Worm (Caenorhabditis elegans): Measurements from ENCODE around the gene str-145.

str-145 gene

DNA sequence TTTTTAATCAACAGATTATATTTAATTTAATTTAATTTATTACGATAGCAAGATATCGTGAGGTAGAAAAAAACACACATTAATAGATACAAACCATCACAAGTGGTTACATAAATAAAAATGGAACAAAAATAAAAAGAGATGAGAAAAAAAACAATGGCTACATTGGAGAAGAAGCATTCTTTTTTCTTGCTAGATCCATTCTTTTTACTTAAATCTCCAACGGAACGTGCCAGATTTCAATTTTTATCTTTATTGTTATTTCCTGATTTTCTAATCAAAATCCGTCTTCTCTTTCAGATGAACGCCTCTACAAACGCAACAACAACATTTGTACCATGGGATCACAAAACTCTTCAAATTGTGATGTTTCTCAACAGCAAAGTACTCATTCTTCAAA lies 45.5 kb upstream of the str-145 start, which contains the start of gene D1014.2:
TSS of gene D1014.2 (plus strand) at position 301 of the 400 bp plus-strand sequence.
- TF ChIP-seq Y53F4B.3 (GFP tag; IDR thresholded peaks at IDR 0.05) (no peak), Y67H2A.10 (GFP tag; conservative IDR thresholded peaks at IDR 0.05) (no peak), ztf-28 (GFP tag; IDR thresholded peaks at IDR 0.05) (no peak), nfya-2 (GFP tag; IDR thresholded peaks at IDR 0.05) (no peak), ceh-79 (tag; optimal IDR thresholded peaks at IDR 0.05) (no peak), ets-4 (GFP tag; optimal IDR thresholded peaks at IDR 0.05) (no peak), Y95B8A.8 (GFP tag; IDR thresholded peaks at IDR 0.05) (no peak), fkh-3 (tag; optimal IDR thresholded peaks at IDR 0.05) (no peak), madf-6 (GFP tag; IDR thresholded peaks at IDR 0.05) (no peak), lin-26 (GFP tag; IDR thresholded peaks at IDR 0.05) (no peak), lsl-1 (GFP tag; optimal IDR thresholded peaks at IDR 0.05) (no peak), F52B5.7 (tag; optimal IDR thresholded peaks at IDR 0.05) (no peak)

DNA sequence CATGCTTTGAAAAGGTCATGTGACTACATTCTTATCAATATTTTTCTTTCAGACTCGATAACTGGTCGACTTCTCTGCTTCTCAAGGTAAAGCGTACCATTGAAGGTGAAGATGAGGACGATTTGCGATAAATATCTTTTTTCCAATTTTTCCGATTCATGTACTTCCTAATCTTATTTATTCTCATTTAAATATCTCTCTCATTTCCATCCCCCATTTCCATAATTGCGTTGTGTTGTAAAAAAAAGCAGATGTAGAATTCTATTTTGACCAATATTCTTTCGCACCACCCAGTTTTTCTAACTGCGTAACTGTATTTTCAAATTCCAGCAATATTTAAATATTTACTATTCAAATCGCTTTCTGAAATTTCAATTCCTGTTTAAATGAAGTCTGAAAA lies 34.8 kb upstream of the str-145 start, which contains the start of gene D1014.4:
TSS of gene D1014.4 (plus strand) at position 301 of the 400 bp plus-strand sequence.
- TF ChIP-seq mcd-1 (GFP tag; IDR thresholded peaks at IDR 0.05) (no peak), nfya-1 (tag; optimal IDR thresholded peaks at IDR 0.05; ENCODE audit: borderline replicate concordance, insufficient read depth) (no peak), nhr-80 (tag; optimal IDR thresholded peaks at IDR 0.05) (peak; percentile 14), let-607 (tag; optimal IDR thresholded peaks at IDR 0.05) (no peak), repo-1 (tag; optimal IDR thresholded peaks at IDR 0.05) (no peak)

DNA sequence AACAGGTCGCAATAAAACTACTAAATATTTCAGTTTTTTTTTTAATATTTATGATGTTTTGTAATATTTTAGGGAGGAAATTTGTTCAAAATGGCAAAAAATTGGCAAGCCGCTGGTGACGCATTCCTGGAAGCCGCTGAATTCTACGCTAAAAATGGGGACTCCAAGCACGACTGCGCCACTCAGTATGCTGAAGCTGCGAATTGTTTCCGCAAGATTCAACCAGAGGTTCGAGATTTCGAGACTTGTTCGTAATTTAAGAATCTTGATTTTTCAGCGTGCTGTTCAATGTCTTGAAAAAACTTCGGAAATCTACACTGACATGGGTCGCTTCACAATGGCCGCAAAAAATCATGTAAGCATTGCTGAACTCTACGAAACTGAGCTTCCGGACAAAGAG lies 33.5 kb upstream of the str-145 start:
- TF ChIP-seq snpc-4 (GFP tag; optimal IDR thresholded peaks at IDR 0.05), result no peak
- TF ChIP-seq snpc-4 (tag; optimal IDR thresholded peaks at IDR 0.05), result peak in 1 of 4 experiments; percentile 5
- no peak for TF ChIP-seq B0035.1 (tag; optimal IDR thresholded peaks at IDR 0.05)
- no peak for TF ChIP-seq T07F8.4 (tag; optimal IDR thresholded peaks at IDR 0.05)
- 0 out of 2 replicates have a peak, but pooled peaks have one; percentile 3 for TF ChIP-seq hmg-1.2 (GFP tag; IDR thresholded peaks at IDR 0.05)
- no peak for TF ChIP-seq Y53G8AR.9 (GFP tag; conservative IDR thresholded peaks at IDR 0.05)
- no peak for TF ChIP-seq chd-7 (tag; optimal IDR thresholded peaks at IDR 0.05)
- TF ChIP-seq athp-1 (tag; optimal IDR thresholded peaks at IDR 0.05), result no peak
- TF ChIP-seq hsf-1 (GFP tag; IDR thresholded peaks at IDR 0.05), result 0 out of 2 replicates have a peak, but pooled peaks have one; percentile 57
- TF ChIP-seq lag-1 (GFP tag; IDR thresholded peaks at IDR 0.05), result no peak
- TF ChIP-seq nfyb-1 (GFP tag; IDR thresholded peaks at IDR 0.05), result 0 out of 2 replicates have a peak, but pooled peaks have one; percentile 48
- TF ChIP-seq attf-6 (GFP tag; IDR thresholded peaks at IDR 0.05), result 0 out of 2 replicates have a peak, but pooled peaks have one; percentile 33
- no peak for TF ChIP-seq F33H1.4 (GFP tag; IDR thresholded peaks at IDR 0.05)
- no peak for TF ChIP-seq nhr-27 (tag; optimal IDR thresholded peaks at IDR 0.05)
- 0 out of 2 replicates have a peak, but pooled peaks have one; percentile 40 for TF ChIP-seq lin-26 (GFP tag; IDR thresholded peaks at IDR 0.05)
- TF ChIP-seq cebp-1 (GFP tag; IDR thresholded peaks at IDR 0.05), result no peak
- TF ChIP-seq cebp-1 (tag; optimal IDR thresholded peaks at IDR 0.05), result peak; percentile 9
- TF ChIP-seq B0336.3 (GFP tag; IDR thresholded peaks at IDR 0.05), result peak; percentile 56; the same call in 1 of the 2 replicates

DNA sequence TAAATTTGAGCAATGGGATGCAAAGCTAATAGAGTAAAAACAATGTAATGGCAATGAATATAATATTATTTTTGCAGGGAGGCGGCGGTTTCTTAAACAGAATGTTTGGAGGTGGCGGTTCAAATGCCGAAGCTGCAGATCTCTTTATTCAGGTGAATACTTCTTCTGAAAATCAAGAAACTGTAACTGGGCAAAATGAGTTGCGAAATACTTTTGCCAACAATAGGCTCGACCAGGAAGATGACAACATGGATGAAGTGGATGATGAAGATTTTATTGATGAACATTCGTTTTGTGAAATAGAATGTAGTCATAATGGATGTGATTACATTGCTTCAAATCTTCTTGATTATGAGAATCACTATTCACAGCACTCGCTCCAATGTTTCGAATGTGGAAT lies 32.7 kb upstream of the str-145 start:
- no peak for TF ChIP-seq cebp-1 (GFP tag; IDR thresholded peaks at IDR 0.05)
- TF ChIP-seq cebp-1 (tag; optimal IDR thresholded peaks at IDR 0.05), result peak; percentile 59
- 0 out of 2 replicates have a peak, but pooled peaks have one; percentile 62 for TF ChIP-seq madf-3 (GFP tag; IDR thresholded peaks at IDR 0.05)
- TF ChIP-seq madf-6 (GFP tag; IDR thresholded peaks at IDR 0.05), result 0 out of 2 replicates have a peak, but pooled peaks have one; percentile 14
- TF ChIP-seq D2030.7 (GFP tag; IDR thresholded peaks at IDR 0.05), result no peak
- TF ChIP-seq F57A8.1 (GFP tag; optimal IDR thresholded peaks at IDR 0.05), result no peak
- TF ChIP-seq snpc-4 (GFP tag; optimal IDR thresholded peaks at IDR 0.05), result no peak
- TF ChIP-seq snpc-4 (tag; optimal IDR thresholded peaks at IDR 0.05), result no peak
